Worm (Caenorhabditis elegans): ENCODE data around the gene lmd-5.

Gene lmd-5

DNA sequence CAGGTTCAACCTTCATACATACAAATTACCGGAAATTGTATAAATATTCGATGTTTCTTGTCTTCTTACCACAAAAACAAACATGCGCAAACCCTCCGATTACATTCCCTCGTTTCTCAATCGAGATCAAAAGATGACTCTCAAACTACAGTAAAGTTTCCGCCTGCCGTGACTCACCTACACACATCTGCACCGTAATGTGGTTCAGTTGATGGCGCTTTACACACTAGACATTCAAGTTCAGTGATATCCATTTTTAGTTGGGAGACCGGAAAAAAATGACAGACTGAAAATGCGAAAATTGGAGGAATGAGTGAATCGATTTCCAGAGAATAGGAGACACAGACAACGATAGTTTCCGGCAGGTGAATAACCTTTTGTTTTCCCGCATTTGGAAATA lies 32.2 kb upstream of the lmd-5 start, which contains the start of gene nhr-286:
nhr-286 (minus strand) TSS at position 324 of the 400 bp plus-strand sequence.
- TF ChIP-seq egl-18 (GFP tag; IDR thresholded peaks at IDR 0.05), result 0 out of 2 replicates have a peak, but pooled peaks have one; percentile 30
- TF ChIP-seq F57A8.1 (GFP tag; optimal IDR thresholded peaks at IDR 0.05), result no peak
- TF ChIP-seq ama-1 (optimal IDR thresholded peaks at IDR 0.05), result peak; percentile 43
- TF ChIP-seq ama-1 (GFP tag; optimal IDR thresholded peaks at IDR 0.05), result no peak
- 0 out of 2 replicates have a peak, but pooled peaks have one; percentile 31 for TF ChIP-seq Y53G8AR.9 (GFP tag; conservative IDR thresholded peaks at IDR 0.05)

DNA sequence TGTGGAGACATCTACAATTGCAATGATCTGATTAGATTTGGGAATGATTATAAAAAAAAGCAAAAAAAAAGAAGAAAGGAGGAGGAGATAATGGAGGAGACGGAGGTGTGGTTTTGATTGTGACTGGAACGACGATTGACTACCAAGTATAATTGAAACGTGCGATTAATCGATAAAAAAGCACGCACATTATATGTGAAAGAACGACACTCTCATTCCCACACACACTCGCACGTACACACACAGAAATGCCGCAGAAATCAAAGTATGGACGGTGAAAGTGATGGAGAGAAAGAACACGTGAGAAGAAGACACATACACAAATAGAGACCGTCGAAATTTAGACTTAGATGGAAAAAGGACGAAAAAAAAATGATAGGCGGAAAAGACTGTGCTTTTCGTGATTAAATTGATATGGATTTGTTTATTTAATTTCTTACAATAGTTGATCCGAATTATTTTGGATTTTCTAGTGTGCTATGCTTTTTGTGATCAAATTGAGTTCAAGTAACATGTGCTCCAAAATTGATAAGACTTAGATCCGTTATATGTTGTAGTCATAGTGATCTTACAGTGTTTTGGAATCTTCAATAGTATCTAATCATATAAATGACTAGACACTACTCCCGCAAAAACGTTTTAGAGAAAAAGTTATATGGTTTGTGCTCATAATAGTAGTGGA lies 29.6 kb upstream of the lmd-5 start, which contains the start of gene nhr-135:
nhr-135 (minus strand) TSS at position 51 of the 682 bp plus-strand sequence.
- TF ChIP-seq egl-44 (GFP tag; IDR thresholded peaks at IDR 0.05), result peak; percentile 67; the same call in 1 of the 2 replicates
- peak; percentile 72; the same call in 1 of the 2 replicates for TF ChIP-seq nfyb-1 (GFP tag; IDR thresholded peaks at IDR 0.05)
- TF ChIP-seq F22D6.2 (tag; optimal IDR thresholded peaks at IDR 0.05), result peak; percentile 48
- peak; percentile 45 for TF ChIP-seq atf-7 (tag; optimal IDR thresholded peaks at IDR 0.05)
- no peak for TF ChIP-seq ekl-4 (GFP tag; IDR thresholded peaks at IDR 0.05)
- TF ChIP-seq F39B2.1 (GFP tag; IDR thresholded peaks at IDR 0.05), result no peak
- TF ChIP-seq let-607 (tag; optimal IDR thresholded peaks at IDR 0.05), result peak; percentile 18 to 32
- TF ChIP-seq K12H6.12 (tag; optimal IDR thresholded peaks at IDR 0.05), result peak; percentile 3
- TF ChIP-seq lin-26 (GFP tag; IDR thresholded peaks at IDR 0.05), result 0 out of 2 replicates have a peak, but pooled peaks have one; percentile 50
- 0 out of 2 replicates have a peak, but pooled peaks have one; percentile 38 for TF ChIP-seq B0336.3 (GFP tag; IDR thresholded peaks at IDR 0.05)
- no peak for TF ChIP-seq bed-2 (GFP tag; IDR thresholded peaks at IDR 0.05)
- peak; percentile 16 for TF ChIP-seq ama-1 (optimal IDR thresholded peaks at IDR 0.05)
- TF ChIP-seq ama-1 (GFP tag; optimal IDR thresholded peaks at IDR 0.05), result no peak
- peak; percentile 92 for TF ChIP-seq nhr-80 (tag; optimal IDR thresholded peaks at IDR 0.05)
- 0 out of 2 replicates have a peak, but pooled peaks have one; percentile 26 for TF ChIP-seq cebp-1 (GFP tag; IDR thresholded peaks at IDR 0.05)
- peak; percentile 71 for TF ChIP-seq cebp-1 (tag; optimal IDR thresholded peaks at IDR 0.05)
- no peak for TF ChIP-seq snpc-4 (GFP tag; optimal IDR thresholded peaks at IDR 0.05)
- peak in 1 of 4 experiments; percentile 35 for TF ChIP-seq snpc-4 (tag; optimal IDR thresholded peaks at IDR 0.05)
- TF ChIP-seq ztf-26 (tag; optimal IDR thresholded peaks at IDR 0.05), result peak; percentile 53
- no peak for TF ChIP-seq pbrm-1 (GFP tag; IDR thresholded peaks at IDR 0.05)
- TF ChIP-seq cebp-2 (GFP tag; IDR thresholded peaks at IDR 0.05), result no peak
- TF ChIP-seq B0035.1 (tag; optimal IDR thresholded peaks at IDR 0.05), result no peak
- TF ChIP-seq ZK185.1 (tag; optimal IDR thresholded peaks at IDR 0.05; ENCODE audit: poor library complexity, severe bottlenecking), result peak; percentile 38
- no peak for TF ChIP-seq F52B5.7 (tag; optimal IDR thresholded peaks at IDR 0.05)
- no peak for TF ChIP-seq snpc-3.4 (tag; optimal IDR thresholded peaks at IDR 0.05)
- peak; percentile 61 for TF ChIP-seq madf-10 (tag; optimal IDR thresholded peaks at IDR 0.05)
- TF ChIP-seq F49E8.2 (tag; optimal IDR thresholded peaks at IDR 0.05; ENCODE audit: insufficient read depth), result no peak
- TF ChIP-seq mcd-1 (GFP tag; IDR thresholded peaks at IDR 0.05), result no peak
- TF ChIP-seq hmg-20 (GFP tag; IDR thresholded peaks at IDR 0.05), result no peak
- TF ChIP-seq attf-5 (GFP tag; optimal IDR thresholded peaks at IDR 0.05), result peak; percentile 66
- TF ChIP-seq nhr-90 (tag; optimal IDR thresholded peaks at IDR 0.05), result peak; percentile 17
- TF ChIP-seq dox-1 (GFP tag; IDR thresholded peaks at IDR 0.05), result peak; percentile 44
- peak; percentile 37 for TF ChIP-seq somi-1 (GFP tag; optimal IDR thresholded peaks at IDR 0.05)
- TF ChIP-seq C06A6.2 (GFP tag; conservative IDR thresholded peaks at IDR 0.05), result no peak; the same call in 1 of the 2 replicates
- TF ChIP-seq lin-40 (tag; optimal IDR thresholded peaks at IDR 0.05), result peak; percentile 73
- peak; percentile 39 for TF ChIP-seq tbp1 (GFP tag; optimal IDR thresholded peaks at IDR 0.05)
- TF ChIP-seq Y53G8AR.9 (GFP tag; conservative IDR thresholded peaks at IDR 0.05), result peak; percentile 34; the same call in 1 of the 2 replicates
- TF ChIP-seq ztf-22 (GFP tag; optimal IDR thresholded peaks at IDR 0.05), result no peak
